Worm (Caenorhabditis elegans): Measurements from ENCODE around the gene F19G12.4.
A peak's percentile ranks its signal among the peaks of the same experiment; 100 is the strongest.

The F19G12.4 gene

DNA sequence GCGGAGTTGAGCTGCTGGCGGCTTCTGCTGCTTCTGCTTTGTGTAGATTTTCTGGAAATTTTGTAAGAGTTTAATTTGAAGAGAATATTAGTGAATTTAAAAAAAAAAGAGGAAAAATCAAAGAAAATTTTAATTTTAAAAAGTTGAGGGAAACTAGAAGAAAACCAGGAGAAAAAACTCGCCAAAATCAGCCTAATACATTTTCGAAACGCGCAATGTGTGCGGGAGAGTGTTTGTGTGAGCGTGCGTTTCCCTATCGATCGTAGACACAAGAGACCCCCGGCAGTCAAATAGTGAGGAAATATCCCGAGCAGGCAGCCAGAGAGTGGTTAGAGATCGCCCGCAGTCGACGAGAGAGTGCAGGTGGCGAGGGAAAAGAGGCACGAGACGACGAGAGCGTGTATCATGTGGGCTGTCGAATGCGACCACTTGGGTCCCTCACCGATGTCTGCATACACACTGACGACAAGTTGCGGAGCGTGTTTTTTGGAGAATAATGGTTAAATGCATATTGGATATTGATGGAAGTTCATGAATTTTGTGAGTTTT is 29.6 kb downstream of the F19G12.4 start, which contains the start of gene zfp-3 (continued):
- TF ChIP-seq ztf-28 (GFP tag; IDR thresholded peaks at IDR 0.05) (no peak), xnd-1 (tag; optimal IDR thresholded peaks at IDR 0.05) (no peak), ztf-3 (GFP tag; optimal IDR thresholded peaks at IDR 0.05) (no peak), bed-1 (GFP tag; IDR thresholded peaks at IDR 0.05) (no peak), chd-7 (tag; optimal IDR thresholded peaks at IDR 0.05) (peak; percentile 76), hmg-1.2 (GFP tag; IDR thresholded peaks at IDR 0.05) (peak; percentile 93), nhr-90 (tag; optimal IDR thresholded peaks at IDR 0.05) (peak; percentile 44), rcor-1 (GFP tag; IDR thresholded peaks at IDR 0.05) (peak; percentile 55), egl-44 (GFP tag; IDR thresholded peaks at IDR 0.05) (peak; percentile 83), madf-6 (GFP tag; IDR thresholded peaks at IDR 0.05) (no peak), ztf-26 (tag; optimal IDR thresholded peaks at IDR 0.05) (peak; percentile 91), ceh-27 (GFP tag; optimal IDR thresholded peaks at IDR 0.05) (peak; percentile 95), lin-40 (tag; optimal IDR thresholded peaks at IDR 0.05) (peak; percentile 95), C17E4.6 (GFP tag; IDR thresholded peaks at IDR 0.05) (no peak), mxl-1 (tag; optimal IDR thresholded peaks at IDR 0.05) (no peak), T26A5.8 (tag; optimal IDR thresholded peaks at IDR 0.05) (no peak), efl-1 (GFP tag; optimal IDR thresholded peaks at IDR 0.05) (no peak), nhr-120 (GFP tag; IDR thresholded peaks at IDR 0.05) (no peak), ets-4 (GFP tag; optimal IDR thresholded peaks at IDR 0.05) (peak; percentile 19), atf-7 (tag; optimal IDR thresholded peaks at IDR 0.05) (peak; percentile 92), ccch-3 (GFP tag; optimal IDR thresholded peaks at IDR 0.05) (no peak), sdz-38 (tag; optimal IDR thresholded peaks at IDR 0.05) (no peak), athp-1 (tag; optimal IDR thresholded peaks at IDR 0.05) (peak; percentile 92), F57C9.4 (tag; optimal IDR thresholded peaks at IDR 0.05) (no peak), madf-8 (GFP tag; conservative IDR thresholded peaks at IDR 0.05) (no peak), tbp1 (GFP tag; optimal IDR thresholded peaks at IDR 0.05) (peak; percentile 67), pha-4 (tag; optimal IDR thresholded peaks at IDR 0.05) (peak; percentile 84), cebp-1 (GFP tag; IDR thresholded peaks at IDR 0.05) (0 out of 2 replicates have a peak, but pooled peaks have one; percentile 45), cebp-1 (tag; optimal IDR thresholded peaks at IDR 0.05) (no peak), attf-3 (GFP tag; conservative IDR thresholded peaks at IDR 0.05) (no peak; the same call in 1 of the 2 replicates), ceh-79 (tag; optimal IDR thresholded peaks at IDR 0.05) (no peak), mes-4 (tag; optimal IDR thresholded peaks at IDR 0.05) (no peak), attf-5 (GFP tag; optimal IDR thresholded peaks at IDR 0.05) (peak; percentile 96), ceh-100 (GFP tag; IDR thresholded peaks at IDR 0.05) (no peak), F57A8.1 (GFP tag; optimal IDR thresholded peaks at IDR 0.05) (no peak), ZK185.1 (tag; optimal IDR thresholded peaks at IDR 0.05; ENCODE audit: poor library complexity, severe bottlenecking) (peak; percentile 87), sea-2 (GFP tag; IDR thresholded peaks at IDR 0.05) (peak; percentile 47; the same call in 1 of the 2 replicates), fkh-3 (tag; optimal IDR thresholded peaks at IDR 0.05) (no peak), bed-2 (GFP tag; IDR thresholded peaks at IDR 0.05) (no peak), dox-1 (GFP tag; IDR thresholded peaks at IDR 0.05) (peak; percentile 85), dpl-1 (GFP tag; optimal IDR thresholded peaks at IDR 0.05) (no peak), lir-1 (GFP tag; conservative IDR thresholded peaks at IDR 0.05) (peak; percentile 80), lsy-27 (tag; optimal IDR thresholded peaks at IDR 0.05; ENCODE audit: borderline replicate concordance, insufficient read depth) (no peak), lag-1 (GFP tag; IDR thresholded peaks at IDR 0.05) (no peak), F52B5.7 (tag; optimal IDR thresholded peaks at IDR 0.05) (peak; percentile 31), zfh-2 (GFP tag; conservative IDR thresholded peaks at IDR 0.05) (peak; percentile 97), hsf-1 (GFP tag; IDR thresholded peaks at IDR 0.05) (no peak), aptf-2 (GFP tag; conservative IDR thresholded peaks at IDR 0.05) (no peak), hlh-26 (GFP tag; conservative IDR thresholded peaks at IDR 0.05) (no peak), ztf-6 (GFP tag; IDR thresholded peaks at IDR 0.05) (no peak)
